Worm (Caenorhabditis elegans) whole organism, mixed stage, embryonic: ENCODE data around the gene pstk-1.

Source experiments
- hlh-1 ChIP-seq: fragments of 150-350 bp; optimal IDR thresholded peaks from 2 replicates; lab custom pipeline; 2014; ENCODE audit warnings: missing biosample characterization, missing genetic modification reagents, missing genetic modification characterization
- mab-5 ChIP-seq: fragments of 150-350 bp; optimal IDR thresholded peaks from 2 replicates; lab custom pipeline; 2014; ENCODE audit warnings: missing biosample characterization, missing genetic modification characterization
- mls-2 ChIP-seq: sonication (generic microtip); optimal IDR thresholded peaks from 2 replicates; lab custom pipeline; 2016; ENCODE audit warnings: mild to moderate bottlenecking, missing genetic modification characterization, moderate library complexity, missing compliant biosample characterization
- pha-4 ChIP-seq: fragments of 150-350 bp; optimal IDR thresholded peaks from 2 replicates; lab custom pipeline; 2018; ENCODE audit warnings: missing biosample characterization, missing genetic modification reagents, missing genetic modification characterization

Gene pstk-1

ce11 chrIII:12517674-12518073 lies 51.3 kb downstream of the pstk-1 start:
- no peak for TF ChIP-seq pha-4 (tag; lab: Kevin White, UChicago)
- no peak for TF ChIP-seq hlh-1 (tag; lab: Kevin White, UChicago)
- TF ChIP-seq mls-2 (tag; lab: Kevin White, UChicago), result no peak
- TF ChIP-seq mab-5 (tag; lab: Kevin White, UChicago), result no peak
- TF ChIP-seq, all 35 proteins: peak for 0
